Worm (Caenorhabditis elegans): Measurements from ENCODE around the gene F35C8.5.

DNA sequence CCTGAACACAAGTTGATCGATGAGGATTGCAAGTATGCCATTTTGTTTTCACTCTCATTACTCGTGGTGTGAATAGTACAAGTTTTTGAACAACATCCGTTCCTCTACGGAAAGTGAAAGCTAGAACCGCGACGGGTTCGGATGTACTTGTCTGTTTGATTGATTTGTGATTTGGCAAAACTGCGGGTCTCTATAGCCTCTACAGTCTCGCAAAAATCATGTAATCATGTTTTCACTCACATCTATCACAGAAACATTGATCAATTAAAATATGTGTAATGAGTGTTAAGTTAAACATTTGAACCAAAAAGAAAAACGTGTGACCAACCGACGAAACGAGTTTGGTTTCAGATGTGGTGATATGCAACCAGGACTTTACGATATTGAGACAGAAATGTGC lies 26.3 kb upstream of the F35C8.5 start:
- TF ChIP-seq egl-44 (GFP tag; IDR thresholded peaks at IDR 0.05), result no peak
- TF ChIP-seq K12H6.12 (tag; optimal IDR thresholded peaks at IDR 0.05), result no peak
- no peak for TF ChIP-seq F49E8.2 (tag; optimal IDR thresholded peaks at IDR 0.05; ENCODE audit: insufficient read depth)
- TF ChIP-seq ama-1 (optimal IDR thresholded peaks at IDR 0.05), result no peak
- no peak for TF ChIP-seq ama-1 (GFP tag; optimal IDR thresholded peaks at IDR 0.05)
- no peak for TF ChIP-seq F52B5.7 (tag; optimal IDR thresholded peaks at IDR 0.05)

Data from whole organism, young adult.